Worm (Caenorhabditis elegans) whole organism, late embryonic: ENCODE data around the gene nlg-1.

Experiments used
- C08G9.2 ChIP-seq: sonication (generic microtip); optimal IDR thresholded peaks from 2 replicates; lab custom pipeline; 2016; ENCODE audit warnings: mild to moderate bottlenecking, missing genetic modification characterization, moderate library complexity, missing compliant biosample characterization
- C38D4.7 ChIP-seq: fragments of 200-800 bp; sonication (Bioruptor generic); optimal IDR thresholded peaks from 2 replicates; lab custom pipeline; 2018; ENCODE audit warnings: mild to moderate bottlenecking, missing genetic modification characterization, moderate library complexity, missing compliant biosample characterization
- K02D7.2 ChIP-seq: sonication (generic microtip); optimal IDR thresholded peaks from 2 replicates; lab custom pipeline; 2017; ENCODE audit warnings: mild to moderate bottlenecking, missing genetic modification characterization, missing compliant biosample characterization
- K09A11.1 ChIP-seq: sonication (generic microtip); optimal IDR thresholded peaks from 2 replicates; lab custom pipeline; 2017; ENCODE audit warnings: antibody characterized with exemption, mild to moderate bottlenecking, missing genetic modification characterization, missing compliant biosample characterization; ENCODE audit not compliant: insufficient read depth
- T23F11.4 ChIP-seq: fragments of 200-800 bp; sonication (Bioruptor generic); optimal IDR thresholded peaks from 2 replicates; lab custom pipeline; 2018; ENCODE audit warnings: mild to moderate bottlenecking, missing genetic modification characterization, missing compliant biosample characterization
- Y22D7AL.16 ChIP-seq: sonication (generic microtip); optimal IDR thresholded peaks from 2 replicates; lab custom pipeline; 2016; ENCODE audit warnings: missing genetic modification characterization, missing compliant biosample characterization
- ceh-14 ChIP-seq: sonication (generic microtip); optimal IDR thresholded peaks from 2 replicates; lab custom pipeline; 2016; ENCODE audit warnings: missing genotype, missing genetic modification characterization, missing compliant biosample characterization
- ceh-18 ChIP-seq: sonication (generic microtip); optimal IDR thresholded peaks from 2 replicates; lab custom pipeline; 2016; ENCODE audit warnings: missing genetic modification characterization, missing compliant biosample characterization
- ceh-19 ChIP-seq: fragments of 200-800 bp; sonication (Bioruptor generic); optimal IDR thresholded peaks from 2 replicates; lab custom pipeline; 2018; ENCODE audit warnings: mild to moderate bottlenecking, missing genetic modification characterization, missing compliant biosample characterization
- ceh-22 ChIP-seq: sonication (generic microtip); optimal IDR thresholded peaks from 2 replicates; lab custom pipeline; 2017; ENCODE audit warnings: missing biosample characterization, missing genetic modification characterization
- ceh-30 ChIP-seq: fragments of 150-350 bp; optimal IDR thresholded peaks from 2 replicates; lab custom pipeline; 2014; ENCODE audit warnings: missing biosample characterization, missing genetic modification characterization
- ceh-34 ChIP-seq: sonication (generic microtip); optimal IDR thresholded peaks from 2 replicates; lab custom pipeline; 2016; ENCODE audit warnings: mild to moderate bottlenecking, missing genetic modification characterization, missing compliant biosample characterization
- ceh-45 ChIP-seq: fragments of 200-800 bp; sonication (Bioruptor generic); IDR thresholded peaks from 2 replicates; pipeline ENCODE4 v1.3.6; 2022; ENCODE audit warnings: missing genetic modification reagents, missing genetic modification characterization, missing compliant biosample characterization
- ceh-6 ChIP-seq: fragments of 200-800 bp; sonication (Bioruptor generic); optimal IDR thresholded peaks from 2 replicates; lab custom pipeline; 2018; ENCODE audit warnings: mild to moderate bottlenecking, missing genetic modification characterization, missing compliant biosample characterization
- ceh-9 ChIP-seq: sonication (generic microtip); optimal IDR thresholded peaks from 2 replicates; lab custom pipeline; 2016; ENCODE audit warnings: mild to moderate bottlenecking, missing genetic modification characterization, inconsistent platforms, missing compliant biosample characterization
- dve-1 ChIP-seq: sonication (generic microtip); optimal IDR thresholded peaks from 2 replicates; lab custom pipeline; 2017; ENCODE audit warnings: antibody characterized with exemption, mild to moderate bottlenecking, missing genetic modification characterization, missing compliant biosample characterization
- elt-4 ChIP-seq: sonication (generic microtip); optimal IDR thresholded peaks from 2 replicates; lab custom pipeline; 2016; ENCODE audit warnings: missing genetic modification characterization, missing compliant biosample characterization
- eyg-1 ChIP-seq: sonication (generic microtip); optimal IDR thresholded peaks from 2 replicates; lab custom pipeline; 2016; ENCODE audit warnings: missing genotype, missing genetic modification characterization, missing compliant biosample characterization
- fax-1 ChIP-seq: sonication (generic microtip); optimal IDR thresholded peaks from 2 replicates; lab custom pipeline; 2016; ENCODE audit warnings: missing genotype, missing genetic modification characterization, missing compliant biosample characterization
- hlh-30 ChIP-seq: sonication (generic microtip); optimal IDR thresholded peaks from 2 replicates; lab custom pipeline; 2017; ENCODE audit warnings: antibody characterized with exemption, missing genetic modification characterization, missing compliant biosample characterization; ENCODE audit not compliant: insufficient read depth
- lin-11 ChIP-seq: fragments of 200-800 bp; sonication (Bioruptor generic); optimal IDR thresholded peaks from 2 replicates; lab custom pipeline; 2018; ENCODE audit warnings: mild to moderate bottlenecking, missing genetic modification characterization, missing compliant biosample characterization
- mec-3 ChIP-seq: sonication (generic microtip); optimal IDR thresholded peaks from 2 replicates; lab custom pipeline; 2016; ENCODE audit warnings: borderline replicate concordance, missing genetic modification characterization, missing compliant biosample characterization
- nfya-1 ChIP-seq: sonication (generic microtip); optimal IDR thresholded peaks from 2 replicates; lab custom pipeline; 2017; ENCODE audit warnings: missing genetic modification characterization, mild to moderate bottlenecking, missing compliant biosample characterization, antibody characterized with exemption, moderate library complexity
- nhr-11 ChIP-seq: fragments of 150-350 bp; optimal IDR thresholded peaks from 2 replicates; lab custom pipeline; 2014; ENCODE audit warnings: missing biosample characterization, missing genetic modification characterization
- npax-4 ChIP-seq: sonication (generic microtip); optimal IDR thresholded peaks from 2 replicates; lab custom pipeline; 2016; ENCODE audit warnings: missing genetic modification characterization, missing compliant biosample characterization
- odd-2 ChIP-seq: sonication (generic microtip); optimal IDR thresholded peaks from 2 replicates; lab custom pipeline; 2017; ENCODE audit warnings: antibody characterized with exemption, mild to moderate bottlenecking, missing genetic modification characterization, missing compliant biosample characterization
- pqm-1 ChIP-seq: sonication (generic microtip); optimal IDR thresholded peaks from 2 replicates; lab custom pipeline; 2016; ENCODE audit warnings: missing genetic modification characterization, missing compliant biosample characterization
- ref-2 ChIP-seq: sonication (generic microtip); optimal IDR thresholded peaks from 2 replicates; lab custom pipeline; 2016; ENCODE audit warnings: missing genetic modification characterization, missing compliant biosample characterization
- sdc-2 ChIP-seq: sonication (generic microtip); optimal IDR thresholded peaks from 2 replicates; lab custom pipeline; 2016; ENCODE audit warnings: missing genotype, missing genetic modification characterization, missing compliant biosample characterization
- sox-2 ChIP-seq: fragments of 200-800 bp; sonication (Bioruptor generic); IDR thresholded peaks from 2 replicates; pipeline ENCODE4 v1.3.6; 2022; ENCODE audit warnings: missing genetic modification reagents, missing genetic modification characterization, missing compliant biosample characterization
- syd-9 ChIP-seq: sonication (generic microtip); optimal IDR thresholded peaks from 2 replicates; lab custom pipeline; 2016; ENCODE audit warnings: mild to moderate bottlenecking, missing genetic modification characterization, moderate library complexity, missing compliant biosample characterization
- tbx-7 ChIP-seq: sonication (generic microtip); optimal IDR thresholded peaks from 2 replicates; lab custom pipeline; 2016; ENCODE audit warnings: missing genotype, missing genetic modification characterization, missing compliant biosample characterization
- unc-3 ChIP-seq, 2 experiments: fragments of 200-800 bp in 1 of 2; sonication (Bioruptor generic) in 1 of 2; sonication (generic microtip) in 1 of 2; conservative IDR thresholded peaks in 1 of 2; optimal IDR thresholded peaks in 1 of 2; 2 replicates each; pipeline versions ENCODE4 v1.3.6 to Lab custom; 2016 to 2022; ENCODE audit warnings: missing compliant biosample characterization in 2 of 2, missing genetic modification characterization in 2 of 2, missing genetic modification reagents in 1 of 2
- unc-42 ChIP-seq: sonication (generic microtip); optimal IDR thresholded peaks from 2 replicates; lab custom pipeline; 2016; ENCODE audit warnings: missing genotype, missing genetic modification characterization, missing compliant biosample characterization
- zip-5 ChIP-seq: sonication (generic microtip); optimal IDR thresholded peaks from 2 replicates; lab custom pipeline; 2016; ENCODE audit warnings: missing genetic modification characterization, missing compliant biosample characterization

nlg-1 gene

ce11 chrX:13615181-13615580 is 15.8 kb downstream of the nlg-1 start:
- no peak for TF ChIP-seq syd-9 (tag; lab: Kevin White, UChicago)
- no peak for TF ChIP-seq dve-1 (tag; lab: Kevin White, UChicago)
- no peak for TF ChIP-seq ceh-34 (tag; lab: Kevin White, UChicago)
- TF ChIP-seq nhr-11 (tag; lab: Kevin White, UChicago), result no peak
- TF ChIP-seq fax-1, result no peak
- TF ChIP-seq K09A11.1 (tag; lab: Kevin White, UChicago), result no peak
- TF ChIP-seq hlh-30, result no peak
- no peak for TF ChIP-seq C38D4.7 (GFP tag; lab: Kevin White, UChicago)
- no peak for TF ChIP-seq ceh-22
- TF ChIP-seq odd-2, result no peak
- TF ChIP-seq pqm-1 (tag; lab: Kevin White, UChicago), result no peak
- TF ChIP-seq sox-2, result no peak
- TF ChIP-seq elt-4 (tag; lab: Kevin White, UChicago), result no peak
- TF ChIP-seq T23F11.4, result no peak
- TF ChIP-seq K02D7.2 (tag; lab: Kevin White, UChicago), result no peak
- no peak for TF ChIP-seq ceh-14
- TF ChIP-seq Y22D7AL.16 (tag; lab: Kevin White, UChicago), result no peak
- no peak for TF ChIP-seq mec-3 (tag; lab: Kevin White, UChicago)
- TF ChIP-seq npax-4 (tag; lab: Kevin White, UChicago), result no peak
- TF ChIP-seq tbx-7, result no peak

- TF ChIP-seq lin-11 (no peak), unc-42 (peak; percentile 14), mec-3 (tag; lab: Kevin White, UChicago) (no peak)
- TF ChIP-seq, all 69 proteins: peak for 1
Measured at ce11 chrX:13610040-13610439, 20.9 kb downstream of the nlg-1 start.

ce11 chrX:13605854-13606253 is 25.1 kb downstream of the nlg-1 start:
- TF ChIP-seq K09A11.1 (tag; lab: Kevin White, UChicago) (no peak), ceh-30 (tag; lab: Kevin White, UChicago) (no peak), zip-5 (tag; lab: Kevin White, UChicago) (no peak), odd-2 (no peak), C08G9.2 (no peak), fax-1 (no peak), sox-2 (no peak), ceh-19 (GFP tag; lab: Kevin White, UChicago) (no peak), ceh-18 (tag; lab: Kevin White, UChicago) (no peak), ceh-45 (GFP tag; lab: Robert Waterston, UW) (no peak), nfya-1 (no peak), dve-1 (tag; lab: Kevin White, UChicago) (no peak)

- TF ChIP-seq ceh-18 (tag; lab: Kevin White, UChicago) (peak; percentile 40), eyg-1 (no peak), sdc-2 (tag; lab: Kevin White, UChicago) (peak; percentile 96)
Measured at ce11 chrX:13604946-13605617, 25.9 kb downstream of the nlg-1 start, which contains the start of gene F54B11.9. F54B11.9 (plus strand) TSS chrX:13605567.

- TF ChIP-seq syd-9 (tag; lab: Kevin White, UChicago) (no peak), nfya-1 (no peak), ceh-6 (GFP tag; lab: Kevin White, UChicago) (no peak), unc-3 (GFP tag; conservative IDR thresholded peaks at IDR 0.05; lab: Robert Waterston, UW) (no peak), unc-3 (tag; optimal IDR thresholded peaks at IDR 0.05; lab: Kevin White, UChicago) (no peak), ceh-9 (tag; lab: Kevin White, UChicago) (no peak), ref-2 (no peak), C38D4.7 (GFP tag; lab: Kevin White, UChicago) (no peak), sdc-2 (tag; lab: Kevin White, UChicago) (no peak), elt-4 (tag; lab: Kevin White, UChicago) (no peak), npax-4 (tag; lab: Kevin White, UChicago) (no peak)
Measured at ce11 chrX:13603826-13604225, 27.1 kb downstream of the nlg-1 start, which contains the start of gene F54B11.8. F54B11.8 (minus strand) TSS chrX:13603926.
